Worm (Caenorhabditis elegans): Measurements from ENCODE around the gene T16G12.6.

T16G12.6 gene

ce11 chrIII:10094538-10094937 is 25.2 kb downstream of the T16G12.6 start:
- TF ChIP-seq duxl-1 (tag; optimal IDR thresholded peaks at IDR 0.05; ENCODE audit: poor library complexity), result no peak
- no peak for TF ChIP-seq ceh-62 (tag; optimal IDR thresholded peaks at IDR 0.05)
- TF ChIP-seq nhr-111 (GFP tag; optimal IDR thresholded peaks at IDR 0.05), result no peak
- TF ChIP-seq egl-27 (tag; optimal IDR thresholded peaks at IDR 0.05), result no peak
- no peak for TF ChIP-seq saeg-2 (GFP tag; IDR thresholded peaks at IDR 0.05)
- TF ChIP-seq D1046.2 (GFP tag; IDR thresholded peaks at IDR 0.05), result no peak
- no peak for TF ChIP-seq F37D6.2 (tag; optimal IDR thresholded peaks at IDR 0.05)
- no peak for TF ChIP-seq ztf-11 (tag; optimal IDR thresholded peaks at IDR 0.05)
- peak; percentile 35; the same call in 1 of the 2 replicates for TF ChIP-seq T26A8.4 (GFP tag; IDR thresholded peaks at IDR 0.05)
- no peak for TF ChIP-seq gei-8 (GFP tag; optimal IDR thresholded peaks at IDR 0.05)
- TF ChIP-seq rbr-2 (tag; optimal IDR thresholded peaks at IDR 0.05), result peak; percentile 43
- TF ChIP-seq pqm-1 (tag; optimal IDR thresholded peaks at IDR 0.05), result no peak
- TF ChIP-seq mdl-1 (tag; optimal IDR thresholded peaks at IDR 0.05), result peak in 1 of 2 experiments; percentile 25
- TF ChIP-seq skn-1 (tag; optimal IDR thresholded peaks at IDR 0.05), result no peak
- peak; percentile 96 for TF ChIP-seq set-16 (GFP tag; IDR thresholded peaks at IDR 0.05)
- no peak for TF ChIP-seq lsy-2 (tag; optimal IDR thresholded peaks at IDR 0.05)
- peak; percentile 36 for TF ChIP-seq mes-2 (tag; optimal IDR thresholded peaks at IDR 0.05; ENCODE audit: poor library complexity, severe bottlenecking)
- TF ChIP-seq hlh-11 (tag; optimal IDR thresholded peaks at IDR 0.05), result peak; percentile 63
- TF ChIP-seq egl-43 (GFP tag; IDR thresholded peaks at IDR 0.05), result 0 out of 2 replicates have a peak, but pooled peaks have one; percentile 45
- TF ChIP-seq zip-2 (tag; optimal IDR thresholded peaks at IDR 0.05), result no peak
- no peak; the same call in 1 of the 2 replicates for TF ChIP-seq F26F4.8 (GFP tag; conservative IDR thresholded peaks at IDR 0.05)
- TF ChIP-seq zfp-3 (GFP tag; conservative IDR thresholded peaks at IDR 0.05), result 0 out of 2 replicates have a peak, but pooled peaks have one; percentile 39
- TF ChIP-seq mxl-3 (GFP tag; optimal IDR thresholded peaks at IDR 0.05), result peak; percentile 68
- no peak for TF ChIP-seq nhr-10 (tag; optimal IDR thresholded peaks at IDR 0.05)
- TF ChIP-seq aha-1 (tag), result no peak
- TF ChIP-seq fkh-10 (GFP tag; optimal IDR thresholded peaks at IDR 0.05), result no peak
- TF ChIP-seq nhr-25 (tag; optimal IDR thresholded peaks at IDR 0.05; ENCODE audit: borderline replicate concordance, insufficient read depth), result peak; percentile 30
- TF ChIP-seq spr-1 (tag; optimal IDR thresholded peaks at IDR 0.05), result no peak
- no peak for TF ChIP-seq zag-1 (tag; optimal IDR thresholded peaks at IDR 0.05)
- TF ChIP-seq hlh-30 (tag; optimal IDR thresholded peaks at IDR 0.05; ENCODE audit: insufficient read depth), result no peak
- TF ChIP-seq aly-2 (tag; optimal IDR thresholded peaks at IDR 0.05), result no peak
- no peak for TF ChIP-seq snpc-4 (tag; optimal IDR thresholded peaks at IDR 0.05)
- TF ChIP-seq attf-4 (tag; optimal IDR thresholded peaks at IDR 0.05), result no peak
- peak; percentile 83 for TF ChIP-seq madf-9 (GFP tag; conservative IDR thresholded peaks at IDR 0.05)
- 0 out of 2 replicates have a peak, but pooled peaks have one; percentile 9 for TF ChIP-seq ctbp-1 (GFP tag; IDR thresholded peaks at IDR 0.05)
- TF ChIP-seq nhr-6 (tag; optimal IDR thresholded peaks at IDR 0.05), result no peak
- TF ChIP-seq F49E8.2 (tag; optimal IDR thresholded peaks at IDR 0.05; ENCODE audit: borderline replicate concordance), result no peak
- no peak for TF ChIP-seq sdz-12 (GFP tag; optimal IDR thresholded peaks at IDR 0.05)
- TF ChIP-seq nhr-28 (tag; optimal IDR thresholded peaks at IDR 0.05), result no peak
- TF ChIP-seq Y105C5A.15 (GFP tag; IDR thresholded peaks at IDR 0.05), result no peak
- TF ChIP-seq daf-19 (GFP tag; conservative IDR thresholded peaks at IDR 0.05), result no peak
- 0 out of 2 replicates have a peak, but pooled peaks have one; percentile 49 for TF ChIP-seq ZK337.2 (GFP tag; IDR thresholded peaks at IDR 0.05)
- TF ChIP-seq hmg-1.1 (GFP tag; IDR thresholded peaks at IDR 0.05), result no peak
- no peak for TF ChIP-seq dve-1 (tag; optimal IDR thresholded peaks at IDR 0.05; ENCODE audit: insufficient read depth)
- TF ChIP-seq hif-1 (tag; optimal IDR thresholded peaks at IDR 0.05), result peak in 1 of 2 experiments; percentile 9
- no peak for TF ChIP-seq arid-1 (GFP tag; conservative IDR thresholded peaks at IDR 0.05)
- TF ChIP-seq nhr-48 (tag; optimal IDR thresholded peaks at IDR 0.05), result peak; percentile 38
- TF ChIP-seq pha-4 (GFP tag; IDR thresholded peaks at IDR 0.05), result 0 out of 2 replicates have a peak, but pooled peaks have one; percentile 6
- TF ChIP-seq pha-4 (tag; optimal IDR thresholded peaks at IDR 0.05), result no peak
- no peak for TF ChIP-seq vab-7 (GFP tag; IDR thresholded peaks at IDR 0.05)
- TF ChIP-seq lin-29 (GFP tag; IDR thresholded peaks at IDR 0.05), result no peak
